ENCODE assay signal across 2 fruit fly cellular contexts in the genomic region with DNA sequence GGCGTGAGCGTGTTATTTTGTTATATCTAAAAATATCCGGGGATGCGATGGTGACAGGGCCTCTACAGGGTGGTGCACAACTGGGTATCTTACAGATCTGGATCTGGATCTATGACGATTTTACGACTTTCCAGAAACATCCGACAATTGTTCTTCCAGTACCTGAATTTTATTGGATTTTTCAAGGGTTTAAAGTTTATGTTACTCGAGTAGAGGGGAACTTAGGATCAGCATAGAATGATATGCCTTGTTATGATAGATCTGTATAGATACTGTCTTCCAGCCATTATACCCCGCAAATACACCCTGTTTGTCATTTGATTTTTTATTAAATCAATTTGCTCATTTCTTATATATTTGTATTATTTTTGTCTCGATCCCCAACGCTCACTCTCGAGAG.
TF ChIP-seq lines count a peak whose summit lies in the region.

No protein-coding gene starts in this region.

TF ChIP-seq in whole organism, embryonic, 481 proteins besides CTCF, POLR2A, EP300 and RAD21 (continued from another document and continues in another):
- TF ChIP-seq CG17802 (tag; optimal IDR thresholded peaks at IDR 0.05; lab: Kevin White, UChicago) = no peak
- TF ChIP-seq bigmax (GFP tag; optimal IDR thresholded peaks at IDR 0.05; lab: Kevin White, UChicago) = no peak
- no peak for TF ChIP-seq CG2129 (GFP tag; IDR thresholded peaks at IDR 0.05; lab: Robert Waterston, UW; ENCODE audit: partially characterized antibody)
- TF ChIP-seq esg (GFP tag; conservative IDR thresholded peaks at IDR 0.05; lab: Robert Waterston, UW) = peak; percentile 35; the same call in 1 of the 2 replicates
- peak; percentile 6 for TF ChIP-seq Atf-2 (GFP tag; optimal IDR thresholded peaks at IDR 0.05; lab: Kevin White, UChicago)
- TF ChIP-seq CG3407 (GFP tag; optimal IDR thresholded peaks at IDR 0.05; lab: Kevin White, UChicago) = no peak
- TF ChIP-seq CG3847 (GFP tag; IDR thresholded peaks at IDR 0.05; lab: Robert Waterston, UW) = peak; percentile 67
- TF ChIP-seq yki (optimal IDR thresholded peaks at IDR 0.05; lab: Kevin White, UChicago) = no peak
- no peak for TF ChIP-seq mld (GFP tag; IDR thresholded peaks at IDR 0.05; lab: Robert Waterston, UW; ENCODE audit: partially characterized antibody)
- TF ChIP-seq Meics (GFP tag; optimal IDR thresholded peaks at IDR 0.05; lab: Kevin White, UChicago) = peak; percentile 72
- TF ChIP-seq repo (GFP tag; optimal IDR thresholded peaks at IDR 0.05; lab: Kevin White, UChicago) = no peak
- TF ChIP-seq sim (GFP tag; IDR thresholded peaks at IDR 0.05; lab: Robert Waterston, UW) = no peak
- TF ChIP-seq CG11456 (GFP tag; IDR thresholded peaks at IDR 0.05; lab: Robert Waterston, UW) = 0 out of 3 replicates have a peak, but pooled peaks have one; percentile 60
- TF ChIP-seq CG12659 (GFP tag; optimal IDR thresholded peaks at IDR 0.05; lab: Kevin White, UChicago) = peak; percentile 55
- TF ChIP-seq Dll (GFP tag; IDR thresholded peaks at IDR 0.05; lab: Robert Waterston, UW; ENCODE audit: partially characterized antibody) = no peak
- no peak for TF ChIP-seq CG12236 (GFP tag; optimal IDR thresholded peaks at IDR 0.05; lab: Kevin White, UChicago)
- no peak for TF ChIP-seq Lhr (GFP tag; optimal IDR thresholded peaks at IDR 0.05; lab: Kevin White, UChicago)
- no peak for TF ChIP-seq CG6791 (GFP tag; IDR thresholded peaks at IDR 0.05; lab: Robert Waterston, UW; ENCODE audit: partially characterized antibody)
- TF ChIP-seq gfzf (GFP tag; optimal IDR thresholded peaks at IDR 0.05; lab: Kevin White, UChicago) = no peak
- TF ChIP-seq emc (GFP tag; optimal IDR thresholded peaks at IDR 0.05; lab: Kevin White, UChicago) = no peak
- no peak for TF ChIP-seq chm (GFP tag; IDR thresholded peaks at IDR 0.05; lab: Robert Waterston, UW)
- TF ChIP-seq CG31365 (tag; optimal IDR thresholded peaks at IDR 0.05; lab: Kevin White, UChicago) = peak; percentile 9
- peak; percentile 20 for TF ChIP-seq twi (tag; optimal IDR thresholded peaks at IDR 0.05; lab: Kevin White, UChicago)
- TF ChIP-seq dimm (GFP tag; IDR thresholded peaks at IDR 0.05; lab: Robert Waterston, UW) = no peak
- TF ChIP-seq chif (GFP tag; optimal IDR thresholded peaks at IDR 0.05; lab: Kevin White, UChicago) = peak in 1 of 2 experiments; percentile 9
- TF ChIP-seq CG7839 (tag; optimal IDR thresholded peaks at IDR 0.05; lab: Kevin White, UChicago) = peak; percentile 73
- no peak for TF ChIP-seq CG33557 (GFP tag; optimal IDR thresholded peaks at IDR 0.05; lab: Kevin White, UChicago)
- TF ChIP-seq TFAM (GFP tag; optimal IDR thresholded peaks at IDR 0.05; lab: Kevin White, UChicago) = no peak
- peak; percentile 36 for TF ChIP-seq Ssrp (tag; optimal IDR thresholded peaks at IDR 0.05; lab: Kevin White, UChicago)
- no peak for TF ChIP-seq CG3065 (GFP tag; optimal IDR thresholded peaks at IDR 0.05; lab: Kevin White, UChicago)
- TF ChIP-seq CG15073 (GFP tag; optimal IDR thresholded peaks at IDR 0.05; lab: Kevin White, UChicago) = no peak
- no peak for TF ChIP-seq Hr78 (GFP tag; optimal IDR thresholded peaks at IDR 0.05; lab: Kevin White, UChicago)
- TF ChIP-seq Hsf (GFP tag; optimal IDR thresholded peaks at IDR 0.05; lab: Kevin White, UChicago) = peak; percentile 40
- 0 out of 2 replicates have a peak, but pooled peaks have one; percentile 5 for TF ChIP-seq CG17328 (GFP tag; IDR thresholded peaks at IDR 0.05; lab: Robert Waterston, UW)
- TF ChIP-seq CHES-1-like (GFP tag; optimal IDR thresholded peaks at IDR 0.05; lab: Kevin White, UChicago) = no peak
- TF ChIP-seq CG9932 (GFP tag; IDR thresholded peaks at IDR 0.05; lab: Robert Waterston, UW) = peak; percentile 72
- TF ChIP-seq CG30020 (tag; optimal IDR thresholded peaks at IDR 0.05; lab: Kevin White, UChicago) = no peak
- TF ChIP-seq Abd-B (GFP tag; optimal IDR thresholded peaks at IDR 0.05; lab: Kevin White, UChicago) = peak; percentile 48
- peak; percentile 40; the same call in 1 of the 2 replicates for TF ChIP-seq Xrp1 (GFP tag; IDR thresholded peaks at IDR 0.05; lab: Robert Waterston, UW)
- peak; percentile 80 for TF ChIP-seq CG13424 (tag; optimal IDR thresholded peaks at IDR 0.05; lab: Kevin White, UChicago)
- no peak for TF ChIP-seq aop (GFP tag; IDR thresholded peaks at IDR 0.05; lab: Robert Waterston, UW)
- peak; percentile 60 for TF ChIP-seq CG10366 (GFP tag; IDR thresholded peaks at IDR 0.05; lab: Robert Waterston, UW)
- TF ChIP-seq mirr (GFP tag; optimal IDR thresholded peaks at IDR 0.05; lab: Kevin White, UChicago) = peak; percentile 14
- TF ChIP-seq p53 (GFP tag; optimal IDR thresholded peaks at IDR 0.05; lab: Kevin White, UChicago) = no peak
- no peak for TF ChIP-seq CG1832 (GFP tag; optimal IDR thresholded peaks at IDR 0.05; lab: Kevin White, UChicago)
- TF ChIP-seq CG12744 (GFP tag; optimal IDR thresholded peaks at IDR 0.05; lab: Kevin White, UChicago) = no peak
- TF ChIP-seq wek (GFP tag; optimal IDR thresholded peaks at IDR 0.05; lab: Kevin White, UChicago) = peak; percentile 27
- TF ChIP-seq fu2 (GFP tag; optimal IDR thresholded peaks at IDR 0.05; lab: Kevin White, UChicago) = no peak
- no peak for TF ChIP-seq Doc2 (GFP tag; IDR thresholded peaks at IDR 0.05; lab: Robert Waterston, UW)
- peak; percentile 59 for TF ChIP-seq CG10147 (GFP tag; optimal IDR thresholded peaks at IDR 0.05; lab: Kevin White, UChicago)
- TF ChIP-seq crp (GFP tag; optimal IDR thresholded peaks at IDR 0.05; lab: Kevin White, UChicago) = no peak
- TF ChIP-seq Dek (tag; optimal IDR thresholded peaks at IDR 0.05; lab: Kevin White, UChicago) = peak; percentile 57
- no peak for TF ChIP-seq CG16779 (GFP tag; IDR thresholded peaks at IDR 0.05; lab: Robert Waterston, UW)
- no peak for TF ChIP-seq Stat92E (GFP tag; optimal IDR thresholded peaks at IDR 0.05; lab: Kevin White, UChicago)
- peak; percentile 25 for TF ChIP-seq CG10654 (GFP tag; optimal IDR thresholded peaks at IDR 0.05; lab: Kevin White, UChicago)
- no peak for TF ChIP-seq fd64A (GFP tag; optimal IDR thresholded peaks at IDR 0.05; lab: Kevin White, UChicago)
- TF ChIP-seq oc (tag; optimal IDR thresholded peaks at IDR 0.05; lab: Kevin White, UChicago) = no peak
- TF ChIP-seq CG10274 (GFP tag; optimal IDR thresholded peaks at IDR 0.05; lab: Kevin White, UChicago) = peak; percentile 40
- TF ChIP-seq Sox100B (GFP tag; optimal IDR thresholded peaks at IDR 0.05; lab: Kevin White, UChicago) = peak; percentile 61
- peak; percentile 5; the same call in 1 of the 3 replicates for TF ChIP-seq H15 (GFP tag; IDR thresholded peaks at IDR 0.05; lab: Robert Waterston, UW)
- peak; percentile 61 for TF ChIP-seq tap (tag; optimal IDR thresholded peaks at IDR 0.05; lab: Kevin White, UChicago)
- TF ChIP-seq salm (tag; optimal IDR thresholded peaks at IDR 0.05; lab: Kevin White, UChicago) = peak; percentile 48
- TF ChIP-seq PHDP (tag; optimal IDR thresholded peaks at IDR 0.05; lab: Kevin White, UChicago) = peak; percentile 67
- TF ChIP-seq CG10565 (GFP tag; optimal IDR thresholded peaks at IDR 0.05; lab: Kevin White, UChicago) = no peak

TF ChIP-seq in whole organism, prepupa, 60 proteins besides CTCF, POLR2A, EP300 and RAD21 (continued from another document):
- TF ChIP-seq net (GFP tag; optimal IDR thresholded peaks at IDR 0.05; lab: Kevin White, UChicago) (no peak), eg (GFP tag; IDR thresholded peaks at IDR 0.05; lab: Robert Waterston, UW) (peak; percentile 78), CG6276 (GFP tag; optimal IDR thresholded peaks at IDR 0.05; lab: Kevin White, UChicago) (peak; percentile 56)
